Fruit fly (Drosophila melanogaster): ENCODE results near the gene CG31643.

CG31643 gene

dm6 chr2L:6062382-6063082 is 24.6 kb downstream of the CG31643 start, which contains the start of the genes ND-51 and CG13994 (continued):
- peak; percentile 57 for TF ChIP-seq nom (GFP tag; optimal IDR thresholded peaks at IDR 0.05)
- peak; percentile 94 for TF ChIP-seq D19A (tag; optimal IDR thresholded peaks at IDR 0.05)
- peak in 1 of 3 experiments; percentile 34 for TF ChIP-seq Stat92E (GFP tag; optimal IDR thresholded peaks at IDR 0.05)
- TF ChIP-seq sna (GFP tag; IDR thresholded peaks at IDR 0.05; ENCODE audit: partially characterized antibody) = no peak; the same call in 1 of the 2 replicates
- peak; percentile 40 for TF ChIP-seq CG7271 (tag; optimal IDR thresholded peaks at IDR 0.05)
- TF ChIP-seq mirr (GFP tag; optimal IDR thresholded peaks at IDR 0.05) = peak; percentile 71
- peak; percentile 56; the same call in 1 of the 2 replicates for TF ChIP-seq rib (GFP tag; IDR thresholded peaks at IDR 0.05)
- TF ChIP-seq CG8388 (GFP tag; optimal IDR thresholded peaks at IDR 0.05) = peak; percentile 80
- TF ChIP-seq dimm (GFP tag; IDR thresholded peaks at IDR 0.05) = peak; percentile 55; the same call in 1 of the 2 replicates
- TF ChIP-seq Dip2 (GFP tag; IDR thresholded peaks at IDR 0.05) = no peak
- peak; percentile 99 for TF ChIP-seq sens (GFP tag)
- TF ChIP-seq Neu2 (GFP tag; optimal IDR thresholded peaks at IDR 0.05; ENCODE audit: borderline replicate concordance) = peak; percentile 1
- no peak for TF ChIP-seq fd64A (GFP tag; optimal IDR thresholded peaks at IDR 0.05)
- TF ChIP-seq CG14050 (GFP tag; IDR thresholded peaks at IDR 0.05) = peak; percentile 64
- peak; percentile 91 for TF ChIP-seq Xbp1 (GFP tag; optimal IDR thresholded peaks at IDR 0.05)
- TF ChIP-seq Dfd (GFP tag; optimal IDR thresholded peaks at IDR 0.05) = no peak
- peak; percentile 84 for TF ChIP-seq grau (tag; optimal IDR thresholded peaks at IDR 0.05)
- TF ChIP-seq CG33557 (GFP tag; optimal IDR thresholded peaks at IDR 0.05) = peak; percentile 70
- no peak for TF ChIP-seq Trl (optimal IDR thresholded peaks at IDR 0.05)
- peak; percentile 89 for TF ChIP-seq Trl (GFP tag; optimal IDR thresholded peaks at IDR 0.05)
- TF ChIP-seq CG10431 (GFP tag; optimal IDR thresholded peaks at IDR 0.05) = no peak
- TF ChIP-seq CG34422 (GFP tag; IDR thresholded peaks at IDR 0.05) = peak; percentile 86
- TF ChIP-seq ATbp (GFP tag; optimal IDR thresholded peaks at IDR 0.05) = no peak
- TF ChIP-seq eyg (GFP tag; optimal IDR thresholded peaks at IDR 0.05) = peak; percentile 76
- peak; percentile 69 for TF ChIP-seq Awh (GFP tag; IDR thresholded peaks at IDR 0.05)
- TF ChIP-seq Hey (tag; optimal IDR thresholded peaks at IDR 0.05) = peak; percentile 49
- TF ChIP-seq nmo (GFP tag; optimal IDR thresholded peaks at IDR 0.05) = peak; percentile 89
- peak; percentile 80 for TF ChIP-seq cas (GFP tag; IDR thresholded peaks at IDR 0.05)
- TF ChIP-seq CG9876 (GFP tag; optimal IDR thresholded peaks at IDR 0.05) = peak; percentile 36
- TF ChIP-seq BEAF-32 (GFP tag; optimal IDR thresholded peaks at IDR 0.05) = peak; percentile 58
- TF ChIP-seq Dp (GFP tag; optimal IDR thresholded peaks at IDR 0.05) = peak; percentile 15
- peak; percentile 84 for TF ChIP-seq ind (GFP tag; optimal IDR thresholded peaks at IDR 0.05)
- TF ChIP-seq hkb (optimal IDR thresholded peaks at IDR 0.05) = no peak
- peak; percentile 84 for TF ChIP-seq hkb (GFP tag; IDR thresholded peaks at IDR 0.05)
- TF ChIP-seq CG17385 (GFP tag; optimal IDR thresholded peaks at IDR 0.05) = peak; percentile 60
- TF ChIP-seq sens-2 (GFP tag; IDR thresholded peaks at IDR 0.05) = peak; percentile 65
- peak; percentile 80 for TF ChIP-seq CG3281 (GFP tag; optimal IDR thresholded peaks at IDR 0.05)
- TF ChIP-seq CG7372 (GFP tag; IDR thresholded peaks at IDR 0.05) = peak; percentile 83
- no peak for TF ChIP-seq CG43689 (GFP tag; IDR thresholded peaks at IDR 0.05)
- peak; percentile 68 to 79 for TF ChIP-seq chif (GFP tag; optimal IDR thresholded peaks at IDR 0.05)
- TF ChIP-seq bsh (GFP tag; optimal IDR thresholded peaks at IDR 0.05) = peak; percentile 5 to 82
- TF ChIP-seq B-H2 (GFP tag; optimal IDR thresholded peaks at IDR 0.05) = peak; percentile 91
- TF ChIP-seq Med (GFP tag) = peak; percentile 98
- TF ChIP-seq D (optimal IDR thresholded peaks at IDR 0.05) = no peak
- peak; percentile 66 for TF ChIP-seq D (GFP tag; optimal IDR thresholded peaks at IDR 0.05)
- no peak for TF ChIP-seq Eip74EF (GFP tag; optimal IDR thresholded peaks at IDR 0.05)
- TF ChIP-seq CG9437 (GFP tag; optimal IDR thresholded peaks at IDR 0.05) = peak; percentile 55
- peak; percentile 34 for TF ChIP-seq CG8281 (tag; optimal IDR thresholded peaks at IDR 0.05)
- TF ChIP-seq amos (GFP tag; IDR thresholded peaks at IDR 0.05; ENCODE audit: partially characterized antibody) = no peak

All from whole organism, embryonic.